Worm (Caenorhabditis elegans) whole organism, midembryonic: ENCODE data around the gene C18H7.4.

Experiments used
- T22C8.4 ChIP-seq: fragments of 200-800 bp; sonication (Bioruptor generic); IDR thresholded peaks from 2 replicates; pipeline ENCODE4 v1.3.6; 2022; ENCODE audit warnings: missing genetic modification characterization, missing compliant biosample characterization
- cog-1 ChIP-seq: sonication (generic microtip); optimal IDR thresholded peaks from 2 replicates; lab custom pipeline; 2016; ENCODE audit warnings: missing genetic modification characterization, missing compliant biosample characterization
- flt-1 ChIP-seq: fragments of 200-800 bp; sonication (Bioruptor generic); IDR thresholded peaks from 2 replicates; pipeline ENCODE4 v1.3.6; 2022; ENCODE audit warnings: missing genetic modification characterization, missing compliant biosample characterization
- klf-2 ChIP-seq: fragments of 200-800 bp; sonication (Bioruptor generic); conservative IDR thresholded peaks from 2 replicates; pipeline ENCODE4 v1.3.6; 2022; ENCODE audit warnings: missing genetic modification reagents, missing genetic modification characterization, missing compliant biosample characterization
- med-1 ChIP-seq: sonication (generic microtip); optimal IDR thresholded peaks from 2 replicates; lab custom pipeline; 2017; ENCODE audit warnings: missing genetic modification characterization, mild to moderate bottlenecking, missing compliant biosample characterization, antibody characterized with exemption, missing genetic modification reagents; ENCODE audit not compliant: insufficient read depth
- ref-1 ChIP-seq: fragments of 200-800 bp; sonication (Bioruptor generic); conservative IDR thresholded peaks from 2 replicates; pipeline ENCODE4 v1.3.6; 2022; ENCODE audit warnings: missing genetic modification reagents, missing genetic modification characterization, missing compliant biosample characterization
- tab-1 ChIP-seq: fragments of 200-800 bp; sonication (Bioruptor generic); IDR thresholded peaks from 2 replicates; pipeline ENCODE4 v1.3.6; 2022; ENCODE audit warnings: missing genetic modification characterization, missing compliant biosample characterization
- ztf-23 ChIP-seq: fragments of 200-800 bp; sonication (Bioruptor generic); IDR thresholded peaks from 2 replicates; pipeline ENCODE4 v1.3.6; 2022; ENCODE audit warnings: missing genetic modification reagents, missing genetic modification characterization, missing compliant biosample characterization
- ztf-29 ChIP-seq: fragments of 200-800 bp; sonication (Bioruptor generic); IDR thresholded peaks from 2 replicates; pipeline ENCODE4 v1.3.6; 2022; ENCODE audit warnings: missing genetic modification reagents, missing genetic modification characterization, missing compliant biosample characterization

ce11 chrIV:631869-632268, 38.7 kb downstream of the C18H7.4 start:
- TF ChIP-seq T22C8.4 (no peak), ztf-23 (no peak), flt-1 (no peak), cog-1 (tag; lab: Kevin White, UChicago) (no peak), tab-1 (GFP tag; lab: Robert Waterston, UW) (no peak), ref-1 (GFP tag; lab: Robert Waterston, UW) (no peak), med-1 (GFP tag; lab: Kevin White, UChicago) (no peak), klf-2 (GFP tag; lab: Robert Waterston, UW) (no peak), ztf-29 (GFP tag; lab: Robert Waterston, UW) (no peak)
